Worm (Caenorhabditis elegans) whole organism, L3 larva: ENCODE measurements around the gene npl-10.
A peak's percentile ranks its signal among the peaks of the same experiment; 100 is the strongest.

ENCODE experiments used
- ZK546.5 ChIP-seq: sonication (generic microtip); optimal IDR thresholded peaks from 2 replicates; lab custom pipeline; 2017; ENCODE audit warnings: missing biosample characterization, missing genetic modification characterization
- aly-2 ChIP-seq: fragments of 150-350 bp; optimal IDR thresholded peaks from 2 replicates; lab custom pipeline; 2014; ENCODE audit warnings: missing biosample characterization, missing genetic modification characterization
- ama-1 ChIP-seq: fragments of 150-350 bp; optimal IDR thresholded peaks from 2 replicates; lab custom pipeline; 2018
- ceh-16 ChIP-seq: sonication (generic microtip); optimal IDR thresholded peaks from 2 replicates; lab custom pipeline; 2017; ENCODE audit warnings: missing biosample characterization, missing genetic modification characterization
- ceh-28 ChIP-seq: fragments of 150-350 bp; optimal IDR thresholded peaks from 2 replicates; lab custom pipeline; 2014; ENCODE audit warnings: missing biosample characterization, missing genetic modification reagents, missing genetic modification characterization
- ceh-82 ChIP-seq: fragments of 150-350 bp; optimal IDR thresholded peaks from 2 replicates; lab custom pipeline; 2014; ENCODE audit warnings: missing biosample characterization, missing genetic modification characterization
- ceh-9 ChIP-seq: sonication (generic microtip); optimal IDR thresholded peaks from 2 replicates; lab custom pipeline; 2018; ENCODE audit warnings: missing biosample characterization, missing genetic modification characterization
- daf-12 ChIP-seq: fragments of 150-350 bp; optimal IDR thresholded peaks from 2 replicates; lab custom pipeline; 2014; ENCODE audit warnings: missing biosample characterization, missing genetic modification reagents, missing genetic modification characterization
- egl-27 ChIP-seq: sonication (generic microtip); optimal IDR thresholded peaks from 4 replicates; lab custom pipeline; 2017; ENCODE audit warnings: missing biosample characterization, missing genetic modification reagents, missing genetic modification characterization
- egl-5 ChIP-seq: fragments of 150-350 bp; optimal IDR thresholded peaks from 2 replicates; lab custom pipeline; 2017; ENCODE audit warnings: missing biosample characterization, missing genetic modification reagents, missing genetic modification characterization, inconsistent platforms
- elt-1 ChIP-seq: fragments of 150-350 bp; optimal IDR thresholded peaks from 2 replicates; lab custom pipeline; 2014; ENCODE audit warnings: missing biosample characterization, missing genetic modification characterization
- elt-2 ChIP-seq: sonication (generic microtip); optimal IDR thresholded peaks from 2 replicates; lab custom pipeline; 2016; ENCODE audit warnings: missing genetic modification reagents, mild to moderate bottlenecking, missing genetic modification characterization, missing compliant biosample characterization
- elt-3 ChIP-seq, 3 experiments: fragments of 150-350 bp in 1 of 3; sonication (generic microtip) in 2 of 3; optimal IDR thresholded peaks; 2 replicates in 2 of 3; 4 replicates in 1 of 3; lab custom pipeline; 2014 to 2017; ENCODE audit warnings: missing biosample characterization in 3 of 3, missing genetic modification characterization in 3 of 3
- eor-1 ChIP-seq, 2 experiments: fragments of 150-350 bp; optimal IDR thresholded peaks; 2 replicates each; lab custom pipeline; 2014 to 2018; ENCODE audit warnings: missing biosample characterization in 2 of 2, missing genetic modification characterization in 2 of 2
- fkh-10 ChIP-seq: sonication (generic microtip); optimal IDR thresholded peaks from 2 replicates; lab custom pipeline; 2017; ENCODE audit warnings: missing biosample characterization, missing genetic modification reagents, missing genetic modification characterization
- fos-1 ChIP-seq: fragments of 150-350 bp; optimal IDR thresholded peaks from 2 replicates; lab custom pipeline; 2014; ENCODE audit warnings: missing biosample characterization, missing genetic modification characterization
- hmg-11 ChIP-seq: sonication (generic microtip); optimal IDR thresholded peaks from 2 replicates; lab custom pipeline; 2016; ENCODE audit warnings: missing genetic modification characterization, missing compliant biosample characterization
- jun-1 ChIP-seq: fragments of 150-350 bp; optimal IDR thresholded peaks from 2 replicates; lab custom pipeline; 2014; ENCODE audit warnings: missing biosample characterization, missing genetic modification reagents, missing genetic modification characterization
- lin-15B ChIP-seq: fragments of 150-350 bp; optimal IDR thresholded peaks from 2 replicates; lab custom pipeline; 2014; ENCODE audit warnings: missing biosample characterization, missing genetic modification characterization
- lin-39 ChIP-seq: fragments of 150-350 bp; optimal IDR thresholded peaks from 2 replicates; lab custom pipeline; 2018; ENCODE audit warnings: missing biosample characterization, missing genetic modification reagents, missing genetic modification characterization
- nfya-1 ChIP-seq: sonication (generic microtip); optimal IDR thresholded peaks from 2 replicates; lab custom pipeline; 2017; ENCODE audit warnings: missing genetic modification characterization, mild to moderate bottlenecking, missing compliant biosample characterization, antibody characterized with exemption, moderate library complexity; ENCODE audit not compliant: insufficient read depth
- nhr-11 ChIP-seq: fragments of 150-350 bp; optimal IDR thresholded peaks from 2 replicates; lab custom pipeline; 2014; ENCODE audit warnings: missing biosample characterization, missing genetic modification characterization
- nhr-12 ChIP-seq: fragments of 150-350 bp; optimal IDR thresholded peaks from 2 replicates; lab custom pipeline; 2014; ENCODE audit warnings: missing biosample characterization, missing genetic modification characterization
- nhr-23 ChIP-seq: fragments of 150-350 bp; optimal IDR thresholded peaks from 2 replicates; lab custom pipeline; 2014; ENCODE audit warnings: missing biosample characterization, missing genetic modification reagents, missing genetic modification characterization
- nhr-237 ChIP-seq: fragments of 150-350 bp; optimal IDR thresholded peaks from 2 replicates; lab custom pipeline; 2014; ENCODE audit warnings: missing biosample characterization, missing genetic modification characterization
- nhr-25 ChIP-seq: sonication (generic microtip); optimal IDR thresholded peaks from 2 replicates; lab custom pipeline; 2017; ENCODE audit warnings: missing biosample characterization, missing genetic modification characterization
- nhr-28 ChIP-seq: fragments of 150-350 bp; optimal IDR thresholded peaks from 2 replicates; lab custom pipeline; 2014; ENCODE audit warnings: missing biosample characterization, missing genetic modification characterization
- nhr-43 ChIP-seq: sonication (generic microtip); optimal IDR thresholded peaks from 2 replicates; lab custom pipeline; 2016; ENCODE audit warnings: mild to moderate bottlenecking, missing genetic modification characterization, missing compliant biosample characterization; ENCODE audit not compliant: poor library complexity, severe bottlenecking
- nhr-77 ChIP-seq: fragments of 150-350 bp; optimal IDR thresholded peaks from 2 replicates; lab custom pipeline; 2014; ENCODE audit warnings: missing biosample characterization, missing genetic modification characterization
- pha-4 ChIP-seq: fragments of 150-350 bp; optimal IDR thresholded peaks from 2 replicates; lab custom pipeline; 2014; ENCODE audit warnings: missing biosample characterization, missing genetic modification reagents, missing genetic modification characterization
- pqm-1 ChIP-seq: fragments of 150-350 bp; optimal IDR thresholded peaks from 2 replicates; lab custom pipeline; 2017; ENCODE audit warnings: missing biosample characterization, missing genetic modification characterization, inconsistent platforms
- sea-2 ChIP-seq: fragments of 150-350 bp; sonication (generic microtip); optimal IDR thresholded peaks from 4 replicates; lab custom pipeline; 2014; ENCODE audit warnings: missing biosample characterization, missing genetic modification reagents, missing genetic modification characterization
- snpc-4 ChIP-seq: fragments of 150-350 bp; optimal IDR thresholded peaks from 2 replicates; lab custom pipeline; 2014; ENCODE audit warnings: missing biosample characterization, missing genetic modification characterization
- tbx-2 ChIP-seq: sonication (generic microtip); optimal IDR thresholded peaks from 2 replicates; lab custom pipeline; 2016; ENCODE audit warnings: mild to moderate bottlenecking, missing genetic modification characterization, missing compliant biosample characterization
- unc-39 ChIP-seq: sonication (generic microtip); optimal IDR thresholded peaks from 4 replicates; lab custom pipeline; 2017; ENCODE audit warnings: missing biosample characterization, missing genetic modification characterization
- unc-62 ChIP-seq: fragments of 150-350 bp; sonication (generic microtip); optimal IDR thresholded peaks from 4 replicates; lab custom pipeline; 2014; ENCODE audit warnings: missing biosample characterization, missing genetic modification reagents, missing genetic modification characterization
- ztf-4 ChIP-seq: fragments of 150-350 bp; optimal IDR thresholded peaks from 2 replicates; lab custom pipeline; 2014; ENCODE audit warnings: missing biosample characterization, missing genetic modification characterization

npl-10 gene

DNA sequence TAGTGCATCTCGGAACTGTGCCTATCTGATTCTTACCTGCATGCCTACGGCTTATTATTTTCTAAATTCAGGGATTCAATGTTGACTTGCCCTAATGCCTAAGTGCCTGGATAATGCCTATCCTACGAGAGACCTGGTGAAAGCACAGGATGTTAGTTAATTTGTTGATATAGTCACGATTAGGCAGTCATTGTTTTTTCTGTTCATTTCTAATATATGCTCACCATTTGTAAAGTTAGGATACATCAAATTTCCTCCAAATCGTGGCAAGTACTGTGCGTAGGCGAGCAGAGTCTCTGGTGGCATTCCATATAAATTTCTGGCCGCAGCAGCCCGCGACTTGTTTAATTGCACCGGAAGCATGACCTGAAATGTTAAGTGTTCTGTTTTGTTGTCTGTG, 30.4 kb upstream of the npl-10 start:
- TF ChIP-seq aly-2 (no peak), fos-1 (tag; lab: Kevin White, UChicago) (no peak), nhr-43 (tag; lab: Kevin White, UChicago) (no peak), elt-3 (tag; optimal IDR thresholded peaks at IDR 0.05; lab: Kevin White, UChicago) (no peak), hmg-11 (tag; lab: Kevin White, UChicago) (no peak), daf-12 (tag; lab: Kevin White, UChicago) (no peak), ceh-82 (tag; lab: Kevin White, UChicago) (no peak), nhr-11 (tag; lab: Kevin White, UChicago) (no peak), ZK546.5 (tag; lab: Kevin White, UChicago) (no peak)

- no peak for TF ChIP-seq fos-1 (tag; lab: Kevin White, UChicago)
These were observed 28.5 kb upstream of the npl-10 start, which contains the start of gene R10E9.2 for ce11 chrIII:3964237-3964636. Gene R10E9.2, minus strand, starts transcription at chrIII:3964337.

- TF ChIP-seq elt-2 (tag; lab: Kevin White, UChicago) (peak; percentile 46), nfya-1 (tag; lab: Kevin White, UChicago) (peak; percentile 3), nhr-25 (tag; lab: Kevin White, UChicago) (no peak), fos-1 (tag; lab: Kevin White, UChicago) (no peak), pqm-1 (peak; percentile 38), ZK546.5 (tag; lab: Kevin White, UChicago) (no peak), fkh-10 (GFP tag; lab: Kevin White, UChicago) (no peak), nhr-28 (tag; lab: Kevin White, UChicago) (no peak), unc-62 (GFP tag; lab: Kevin White, UChicago) (no peak), unc-39 (no peak), pha-4 (peak; percentile 71), sea-2 (GFP tag; lab: Kevin White, UChicago) (no peak), lin-15B (no peak)
These were observed 24.3 kb upstream of the npl-10 start, which contains the start of gene R10E9.3 for ce11 chrIII:3959987-3960386. Gene R10E9.3, plus strand, starts transcription at chrIII:3960221.

DNA sequence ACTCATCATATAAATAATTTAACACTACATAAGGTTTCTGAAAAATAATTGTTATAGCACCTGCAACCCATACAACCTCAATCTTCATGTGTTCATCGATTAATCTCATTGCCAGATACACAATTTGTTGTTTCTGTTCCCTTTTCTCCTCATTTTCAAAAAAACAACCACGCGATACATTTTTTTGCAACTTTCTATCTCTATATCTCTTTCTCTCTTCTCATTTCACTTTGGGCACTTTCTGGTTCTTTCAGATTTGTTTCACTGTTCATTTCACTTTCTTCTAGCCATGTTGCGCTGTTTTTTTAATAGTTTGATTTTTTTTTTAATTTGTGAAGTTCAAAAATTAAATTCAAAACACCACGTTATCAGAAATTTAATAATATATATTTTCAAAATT, 23.5 kb upstream of the npl-10 start:
- TF ChIP-seq eor-1 (tag; optimal IDR thresholded peaks at IDR 0.05; lab: Kevin White, UChicago) (no peak), ama-1 (no peak), tbx-2 (tag; lab: Kevin White, UChicago) (no peak), ztf-4 (tag; lab: Kevin White, UChicago) (no peak), unc-39 (no peak), elt-2 (tag; lab: Kevin White, UChicago) (no peak), elt-1 (no peak), pha-4 (no peak), ZK546.5 (tag; lab: Kevin White, UChicago) (no peak), nfya-1 (tag; lab: Kevin White, UChicago) (no peak), nhr-237 (no peak)

- TF ChIP-seq jun-1 (no peak), nhr-43 (tag; lab: Kevin White, UChicago) (no peak), pha-4 (peak; percentile 10), ceh-9 (tag; lab: Kevin White, UChicago) (no peak), ama-1 (peak; percentile 51)
- TF ChIP-seq, all 47 proteins: peak for 2
These were observed 22.1 kb upstream of the npl-10 start for ce11 chrIII:3957850-3958249.

DNA sequence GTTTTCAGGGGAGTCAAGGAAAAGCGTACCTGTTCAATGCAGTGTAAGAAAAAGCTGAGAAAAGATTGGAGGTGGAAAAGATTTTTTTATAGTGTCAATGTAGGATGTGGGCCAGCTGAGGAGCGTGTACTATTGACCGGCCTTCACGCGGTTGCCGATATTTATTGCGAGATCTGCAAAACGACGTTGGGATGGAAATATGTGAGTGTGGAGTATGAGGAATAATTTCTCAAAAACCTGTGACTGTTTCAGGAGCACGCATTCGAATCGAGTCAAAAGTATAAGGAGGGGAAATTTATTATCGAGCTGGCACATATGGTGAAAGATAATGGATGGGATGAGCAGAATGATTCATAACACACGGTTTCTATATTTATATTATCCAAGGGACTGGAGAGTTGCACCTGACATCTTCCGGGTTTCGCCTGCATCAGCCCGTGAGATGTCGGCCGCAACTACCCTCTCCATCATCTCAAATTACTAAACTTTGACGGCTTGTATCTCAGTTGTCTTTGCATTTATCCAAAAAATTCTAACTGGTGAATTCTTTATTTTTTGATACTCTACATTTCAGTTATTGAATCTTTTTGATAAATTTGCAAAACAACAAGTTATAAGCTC, 21.5 kb upstream of the npl-10 start:
- TF ChIP-seq daf-12 (tag; lab: Kevin White, UChicago) (no peak), hmg-11 (tag; lab: Kevin White, UChicago) (no peak), elt-1 (no peak), unc-39 (no peak), fos-1 (tag; lab: Kevin White, UChicago) (no peak), nhr-23 (tag; lab: Kevin White, UChicago) (no peak), nhr-77 (no peak), egl-5 (peak; percentile 8), pha-4 (no peak), aly-2 (no peak), lin-39 (tag; lab: Kevin White, UChicago) (no peak), ceh-16 (tag; lab: Kevin White, UChicago) (no peak), nhr-28 (tag; lab: Kevin White, UChicago) (no peak), nhr-12 (tag; lab: Kevin White, UChicago) (no peak), nhr-237 (no peak), ceh-28 (tag; lab: Kevin White, UChicago) (no peak), ztf-4 (tag; lab: Kevin White, UChicago) (no peak), ama-1 (peak; percentile 69), snpc-4 (tag; lab: Kevin White, UChicago) (peak; percentile 72), egl-27 (tag; lab: Kevin White, UChicago) (no peak)
